Worm (Caenorhabditis elegans) whole organism, L4/young adult: ENCODE results near the gene pals-30.

Source experiments
- W03F9.2 ChIP-seq: fragments of 150-350 bp; optimal IDR thresholded peaks from 2 replicates; lab custom pipeline; 2014; ENCODE audit warnings: missing biosample characterization, missing genetic modification characterization
- dao-5 ChIP-seq: sonication (generic microtip); optimal IDR thresholded peaks from 2 replicates; lab custom pipeline; 2016; ENCODE audit warnings: missing genotype, missing genetic modification characterization, moderate library complexity, missing compliant biosample characterization
- him-1 ChIP-seq: sonication (generic microtip); optimal IDR thresholded peaks from 2 replicates; lab custom pipeline; 2016; ENCODE audit warnings: missing genotype, missing genetic modification reagents, missing genetic modification characterization, missing compliant biosample characterization

Gene pals-30

DNA sequence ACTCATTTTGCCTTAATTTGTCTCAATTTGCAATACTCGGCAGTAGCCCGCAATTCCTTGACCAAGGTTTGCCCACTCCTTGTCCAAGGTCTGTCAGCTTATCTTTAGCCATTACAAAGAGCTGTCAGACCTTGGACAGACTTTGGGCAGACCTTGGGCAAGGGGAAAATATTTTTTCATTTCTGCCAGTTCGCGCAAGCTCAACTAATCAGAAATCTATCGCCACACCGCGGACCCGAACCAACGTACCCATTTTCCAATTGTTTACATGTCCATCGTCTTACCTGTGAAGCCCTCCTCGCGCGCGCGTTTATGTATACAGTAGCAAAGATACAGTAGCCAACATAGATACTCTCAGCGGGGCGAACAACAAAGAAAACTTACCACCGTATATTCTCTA, 36.6 kb downstream of the pals-30 start:
- TF ChIP-seq W03F9.2: no peak
- no peak for TF ChIP-seq dao-5 (tag; lab: Kevin White, UChicago)
- TF ChIP-seq him-1 (tag; lab: Kevin White, UChicago): no peak

DNA sequence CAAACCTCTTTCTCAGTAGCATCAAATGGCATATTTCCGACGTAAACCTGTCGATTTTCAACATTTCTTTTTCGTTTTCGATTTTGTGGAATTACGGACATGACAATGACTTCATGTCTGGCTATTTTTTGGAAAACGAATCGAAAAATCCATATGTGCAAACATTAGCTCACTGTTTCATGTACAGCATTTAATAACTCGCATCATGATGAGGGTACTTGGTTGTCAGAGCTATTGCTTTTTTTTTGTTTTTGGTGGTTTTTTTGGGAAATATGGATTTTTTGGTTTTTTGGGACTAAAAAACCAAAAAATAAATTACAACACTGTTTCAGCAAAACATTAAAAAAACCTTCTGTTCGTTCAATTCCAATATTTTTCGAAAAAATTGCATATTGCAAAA, 39.4 kb downstream of the pals-30 start, which contains the start of gene Y57G11A.5:
Gene Y57G11A.5 (minus strand): TSS at position 101 of the 400 bp plus-strand sequence.
- no peak for TF ChIP-seq him-1 (tag; lab: Kevin White, UChicago)
- no peak for TF ChIP-seq W03F9.2

DNA sequence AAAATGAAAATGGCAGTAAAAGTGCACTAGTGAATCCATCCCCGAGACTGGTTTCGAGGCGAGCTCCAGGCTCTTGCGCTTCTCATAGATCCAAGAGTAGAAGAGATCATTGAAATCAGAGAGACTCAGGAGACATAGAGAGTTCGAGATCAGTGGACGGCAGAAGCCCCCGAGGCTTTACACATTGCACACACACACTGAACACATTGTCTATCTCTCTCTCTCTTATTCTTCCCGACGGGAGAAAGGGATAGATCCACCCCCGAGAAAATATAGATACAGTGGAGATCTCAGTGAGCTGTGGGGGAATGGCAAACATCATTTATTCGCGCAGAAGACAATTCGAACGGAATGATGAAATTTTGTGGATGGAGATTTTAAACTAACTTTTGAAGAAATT, 44.8 kb downstream of the pals-30 start:
- no peak for TF ChIP-seq W03F9.2

DNA sequence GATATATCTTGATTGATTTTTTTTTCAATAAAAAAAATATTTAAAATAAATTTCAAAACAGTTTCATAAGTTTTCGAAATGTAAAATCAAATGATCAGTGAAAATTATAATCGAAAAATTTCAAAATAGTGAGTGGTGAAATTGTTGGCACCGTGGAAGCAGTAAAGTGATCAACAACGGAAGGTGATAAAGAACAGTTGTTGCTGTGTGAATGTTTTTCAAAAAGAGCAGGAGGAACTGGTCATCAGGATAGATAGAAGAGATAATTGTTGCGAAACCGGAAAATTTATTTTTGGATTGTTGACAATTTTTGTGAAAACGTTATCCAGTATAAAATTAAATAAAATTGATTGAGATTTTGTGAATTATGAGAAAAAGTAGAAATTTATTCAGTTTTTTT, 45.7 kb downstream of the pals-30 start:
- TF ChIP-seq dao-5 (tag; lab: Kevin White, UChicago) (no peak), him-1 (tag; lab: Kevin White, UChicago) (no peak), W03F9.2 (no peak)

DNA sequence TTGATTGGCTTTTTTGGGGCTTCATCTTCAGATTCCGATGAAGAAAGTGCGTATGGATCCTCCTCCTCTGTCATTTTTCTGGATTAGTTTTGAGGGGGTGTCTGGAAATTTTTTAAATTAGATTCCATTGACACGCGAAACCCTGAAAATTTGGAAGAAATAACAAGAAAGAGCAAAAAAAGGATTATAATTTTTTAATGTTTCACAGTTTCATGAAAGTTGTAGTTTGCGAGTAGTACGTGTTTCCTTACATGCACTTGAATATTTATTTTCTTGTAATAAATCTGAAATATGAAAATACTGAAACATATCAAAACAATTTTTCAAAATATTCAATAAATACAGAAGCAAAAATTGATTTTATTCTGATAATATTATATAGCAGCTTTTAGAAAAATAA, 46.7 kb downstream of the pals-30 start, which contains the start of gene tag-273:
Gene tag-273 (minus strand): TSS at position 101 of the 400 bp plus-strand sequence.
- TF ChIP-seq W03F9.2 (no peak), him-1 (tag; lab: Kevin White, UChicago) (no peak), dao-5 (tag; lab: Kevin White, UChicago) (no peak)
